Fruit fly (Drosophila melanogaster) whole organism, embryonic: ENCODE measurements around the gene CG31548.

Experiments
- Aef1 ChIP-seq: fragments of 200-800 bp; sonication (Bioruptor generic); IDR thresholded peaks from 3 replicates; pipeline ENCODE4 v1.3.6; 2022; ENCODE audit warnings: missing biosample characterization, missing genetic modification characterization
- CG10274 ChIP-seq: fragments of 200-800 bp; sonication (Bioruptor generic); optimal IDR thresholded peaks from 3 replicates; lab custom pipeline; 2017; ENCODE audit warnings: missing biosample characterization, mild to moderate bottlenecking, missing genetic modification characterization
- CG10366 ChIP-seq: fragments of 200-800 bp; sonication (Bioruptor generic); IDR thresholded peaks from 2 replicates; pipeline ENCODE4 v1.3.6; 2022; ENCODE audit warnings: missing biosample characterization, missing genetic modification characterization
- CG10565 ChIP-seq: fragments of 200-800 bp; sonication (Bioruptor generic); optimal IDR thresholded peaks from 3 replicates; lab custom pipeline; 2016; ENCODE audit warnings: missing biosample characterization, mild to moderate bottlenecking, missing genetic modification characterization
- CG11247 ChIP-seq: fragments of 200-800 bp; sonication (Bioruptor generic); IDR thresholded peaks from 2 replicates; pipeline ENCODE4 v1.3.6; 2022; ENCODE audit warnings: missing biosample characterization, missing genetic modification characterization
- CG11398 ChIP-seq: fragments of 200-800 bp; sonication (Bioruptor generic); optimal IDR thresholded peaks from 2 replicates; lab custom pipeline; 2016; ENCODE audit warnings: missing biosample characterization, missing genetic modification characterization
- CG14860 ChIP-seq: fragments of 200-800 bp; sonication (Bioruptor generic); IDR thresholded peaks from 3 replicates; pipeline ENCODE4 v1.3.6; 2022; ENCODE audit warnings: missing biosample characterization, missing genetic modification characterization; ENCODE audit not compliant: partially characterized antibody
- CG17829 ChIP-seq: fragments of 200-800 bp; optimal IDR thresholded peaks from 2 replicates; lab custom pipeline; 2019; ENCODE audit warnings: missing biosample characterization, mild to moderate bottlenecking, missing genetic modification characterization, moderate library complexity
- CG17912 ChIP-seq: fragments of 200-800 bp; sonication (Bioruptor generic); optimal IDR thresholded peaks from 2 replicates; lab custom pipeline; 2018; ENCODE audit warnings: missing biosample characterization, mild to moderate bottlenecking, missing genetic modification characterization
- CG30403 ChIP-seq: fragments of 200-800 bp; sonication (Bioruptor generic); optimal IDR thresholded peaks from 3 replicates; lab custom pipeline; 2016; ENCODE audit warnings: missing biosample characterization, missing genetic modification characterization
- CG31365 ChIP-seq: fragments of 200-800 bp; sonication (Bioruptor generic); optimal IDR thresholded peaks from 2 replicates; lab custom pipeline; 2018; ENCODE audit warnings: missing biosample characterization, mild to moderate bottlenecking, missing genetic modification characterization
- CG3281 ChIP-seq: fragments of 200-800 bp; sonication (Bioruptor generic); optimal IDR thresholded peaks from 3 replicates; lab custom pipeline; 2017; ENCODE audit warnings: missing biosample characterization, mild to moderate bottlenecking, missing genetic modification characterization
- CG33557 ChIP-seq: fragments of 200-800 bp; sonication (Bioruptor generic); optimal IDR thresholded peaks from 2 replicates; lab custom pipeline; 2019; ENCODE audit warnings: missing biosample characterization, mild to moderate bottlenecking, missing genetic modification characterization, moderate library complexity
- CG4282 ChIP-seq: fragments of 200-800 bp; sonication (Bioruptor generic); optimal IDR thresholded peaks from 2 replicates; lab custom pipeline; 2016; ENCODE audit warnings: missing biosample characterization, missing genetic modification characterization
- CG4328 ChIP-seq: fragments of 200-800 bp; sonication (Bioruptor generic); optimal IDR thresholded peaks from 3 replicates; lab custom pipeline; 2017; ENCODE audit warnings: missing biosample characterization, missing genetic modification reagents, missing genetic modification characterization
- CG4404 ChIP-seq: fragments of 200-800 bp; sonication (Bioruptor generic); IDR thresholded peaks from 2 replicates; pipeline ENCODE4 v1.3.6; 2022; ENCODE audit warnings: missing biosample characterization, missing genetic modification characterization
- CG6765 ChIP-seq: fragments of 200-800 bp; sonication (Bioruptor generic); optimal IDR thresholded peaks from 3 replicates; lab custom pipeline; 2017; ENCODE audit warnings: missing biosample characterization, mild to moderate bottlenecking, missing genetic modification characterization
- CG7271 ChIP-seq: fragments of 200-800 bp; sonication (Bioruptor generic); optimal IDR thresholded peaks from 2 replicates; lab custom pipeline; 2018; ENCODE audit warnings: missing biosample characterization, mild to moderate bottlenecking, missing genetic modification characterization, moderate library complexity
- CG7357 ChIP-seq: fragments of 200-800 bp; sonication (Bioruptor generic); IDR thresholded peaks from 3 replicates; pipeline ENCODE4 v1.3.6; 2022; ENCODE audit warnings: missing biosample characterization, missing genetic modification characterization
- CG8290 ChIP-seq, 3 experiments: fragments of 200-800 bp; sonication (Bioruptor generic); optimal IDR thresholded peaks; 2 replicates each; lab custom pipeline; 2016 to 2019; ENCODE audit warnings: missing biosample characterization in 3 of 3, missing genetic modification characterization in 3 of 3, mild to moderate bottlenecking in 2 of 3, moderate library complexity in 1 of 3
- CG8944 ChIP-seq: fragments of 200-800 bp; sonication (Bioruptor generic); optimal IDR thresholded peaks from 3 replicates; lab custom pipeline; 2016; ENCODE audit warnings: missing biosample characterization, missing genetic modification characterization
- CG9437 ChIP-seq: fragments of 200-800 bp; sonication (Bioruptor generic); optimal IDR thresholded peaks from 2 replicates; lab custom pipeline; 2018; ENCODE audit warnings: missing biosample characterization, mild to moderate bottlenecking, missing genetic modification characterization
- CoRest ChIP-seq: fragments of 200-800 bp; sonication (Bioruptor generic); optimal IDR thresholded peaks from 3 replicates; lab custom pipeline; 2018; ENCODE audit warnings: missing biosample characterization, mild to moderate bottlenecking, missing genetic modification characterization, moderate library complexity
- Dbx ChIP-seq: fragments of 200-800 bp; sonication (Bioruptor generic); IDR thresholded peaks from 3 replicates; pipeline ENCODE4 v1.3.6; 2022; ENCODE audit warnings: missing biosample characterization, missing genetic modification characterization
- Meics ChIP-seq: fragments of 200-800 bp; sonication (Bioruptor generic); optimal IDR thresholded peaks from 2 replicates; lab custom pipeline; 2017; ENCODE audit warnings: missing biosample characterization, mild to moderate bottlenecking, missing genetic modification characterization
- NK7.1 ChIP-seq: fragments of 200-800 bp; sonication (Bioruptor generic); optimal IDR thresholded peaks from 3 replicates; lab custom pipeline; 2016; ENCODE audit warnings: missing biosample characterization, missing genetic modification characterization
- Nf-YB ChIP-seq: fragments of 200-800 bp; sonication (Bioruptor generic); optimal IDR thresholded peaks from 3 replicates; lab custom pipeline; 2019; ENCODE audit warnings: missing biosample characterization, mild to moderate bottlenecking, missing genetic modification characterization, moderate library complexity
- Optix ChIP-seq: fragments of 200-800 bp; sonication (Bioruptor generic); IDR thresholded peaks from 3 replicates; pipeline ENCODE4 v1.3.6; 2022; ENCODE audit warnings: missing biosample characterization, missing genetic modification characterization
- Six4 ChIP-seq: fragments of 200-800 bp; sonication (Bioruptor generic); optimal IDR thresholded peaks from 2 replicates; lab custom pipeline; 2016; ENCODE audit warnings: missing biosample characterization, missing genetic modification characterization
- Trl ChIP-seq, 3 experiments: fragments of >200 bp in 2 of 3; fragments of 200-800 bp in 1 of 3; sonication (Bioruptor generic) in 1 of 3; optimal IDR thresholded peaks; 2 replicates in 1 of 3; 3 replicates in 2 of 3; lab custom pipeline; 2016 to 2017; ENCODE audit warnings: missing biosample characterization in 1 of 3, missing genetic modification characterization in 1 of 3
- Vsx1 ChIP-seq: fragments of 200-800 bp; sonication (Bioruptor generic); optimal IDR thresholded peaks from 2 replicates; lab custom pipeline; 2017; ENCODE audit warnings: missing biosample characterization, mild to moderate bottlenecking, missing genetic modification characterization, missing genetic modification reagents
- dmrt99B ChIP-seq: fragments of 200-800 bp; sonication (Bioruptor generic); optimal IDR thresholded peaks from 2 replicates; lab custom pipeline; 2018; ENCODE audit warnings: missing biosample characterization, mild to moderate bottlenecking, missing genetic modification characterization, moderate library complexity
- fd102C ChIP-seq: fragments of 200-800 bp; sonication (Bioruptor generic); optimal IDR thresholded peaks from 2 replicates; lab custom pipeline; 2018; ENCODE audit warnings: missing biosample characterization, mild to moderate bottlenecking, missing genetic modification characterization, moderate library complexity
- fu2 ChIP-seq: fragments of 200-800 bp; sonication (Bioruptor generic); optimal IDR thresholded peaks from 2 replicates; lab custom pipeline; 2016; ENCODE audit warnings: missing biosample characterization, missing genetic modification characterization
- gem ChIP-seq: fragments of 200-800 bp; sonication (Bioruptor generic); optimal IDR thresholded peaks from 2 replicates; lab custom pipeline; 2019; ENCODE audit warnings: missing biosample characterization, mild to moderate bottlenecking, missing genetic modification characterization, moderate library complexity
- hkb ChIP-seq, 2 experiments: fragments of 200-800 bp in 1 of 2; fragments of >200 bp in 1 of 2; sonication (Bioruptor generic) in 1 of 2; IDR thresholded peaks in 1 of 2; optimal IDR thresholded peaks in 1 of 2; 2 replicates each; pipeline versions ENCODE4 v1.3.6 to Lab custom; 2017 to 2022; ENCODE audit warnings: missing biosample characterization in 1 of 2, missing genetic modification characterization in 1 of 2
- jumu ChIP-seq: fragments of 200-800 bp; sonication (Bioruptor generic); optimal IDR thresholded peaks from 3 replicates; lab custom pipeline; 2016; ENCODE audit warnings: missing biosample characterization, missing genetic modification characterization
- klu ChIP-seq: fragments of 200-800 bp; sonication (Bioruptor generic); IDR thresholded peaks from 2 replicates; pipeline ENCODE4 v1.3.6; 2022; ENCODE audit warnings: missing biosample characterization, missing genetic modification characterization
- nau ChIP-seq: fragments of 200-800 bp; sonication (Bioruptor generic); optimal IDR thresholded peaks from 3 replicates; lab custom pipeline; 2017; ENCODE audit warnings: missing biosample characterization, mild to moderate bottlenecking, missing genetic modification characterization, missing genetic modification reagents
- pan ChIP-seq, 4 experiments: fragments of >200 bp in 3 of 4; fragments of 200-800 bp in 1 of 4; sonication (Bioruptor generic) in 1 of 4; optimal IDR thresholded peaks in 3 of 4; IDR thresholded peaks in 1 of 4; 2 replicates each; pipeline versions ENCODE4 v1.3.6 to Lab custom; 2017 to 2022; ENCODE audit warnings: missing biosample characterization in 2 of 4, missing genetic modification characterization in 2 of 4, mixed read lengths in 1 of 4
- peb ChIP-seq: fragments of 200-800 bp; sonication (Bioruptor generic); IDR thresholded peaks from 2 replicates; pipeline ENCODE4 v1.3.6; 2022; ENCODE audit warnings: missing biosample characterization, missing genetic modification characterization
- shn ChIP-seq: fragments of 200-800 bp; sonication (Bioruptor generic); optimal IDR thresholded peaks from 3 replicates; lab custom pipeline; 2016; ENCODE audit warnings: missing biosample characterization, missing genetic modification characterization
- sima ChIP-seq: fragments of 200-800 bp; sonication (Bioruptor generic); optimal IDR thresholded peaks from 2 replicates; lab custom pipeline; 2016; ENCODE audit warnings: missing biosample characterization, missing genetic modification characterization
- slbo ChIP-seq: fragments of 200-800 bp; sonication (Bioruptor generic); IDR thresholded peaks from 2 replicates; pipeline ENCODE4 v1.3.6; 2022; ENCODE audit warnings: missing biosample characterization, missing genetic modification characterization
- ssp ChIP-seq: fragments of 200-800 bp; sonication (Bioruptor generic); IDR thresholded peaks from 2 replicates; pipeline ENCODE4 v1.3.6; 2022; ENCODE audit warnings: missing biosample characterization, missing genetic modification characterization
- stwl ChIP-seq: fragments of 200-800 bp; sonication (Bioruptor generic); optimal IDR thresholded peaks from 3 replicates; lab custom pipeline; 2018; ENCODE audit warnings: missing biosample characterization, mild to moderate bottlenecking, missing genetic modification characterization, moderate library complexity
- sug ChIP-seq: fragments of 200-800 bp; optimal IDR thresholded peaks from 2 replicates; lab custom pipeline; 2019; ENCODE audit warnings: missing biosample characterization, mild to moderate bottlenecking, missing genetic modification characterization, moderate library complexity
- twi ChIP-seq: fragments of 200-800 bp; optimal IDR thresholded peaks from 2 replicates; lab custom pipeline; 2019; ENCODE audit warnings: missing biosample characterization, mild to moderate bottlenecking, missing genetic modification characterization, moderate library complexity

Gene CG31548

DNA sequence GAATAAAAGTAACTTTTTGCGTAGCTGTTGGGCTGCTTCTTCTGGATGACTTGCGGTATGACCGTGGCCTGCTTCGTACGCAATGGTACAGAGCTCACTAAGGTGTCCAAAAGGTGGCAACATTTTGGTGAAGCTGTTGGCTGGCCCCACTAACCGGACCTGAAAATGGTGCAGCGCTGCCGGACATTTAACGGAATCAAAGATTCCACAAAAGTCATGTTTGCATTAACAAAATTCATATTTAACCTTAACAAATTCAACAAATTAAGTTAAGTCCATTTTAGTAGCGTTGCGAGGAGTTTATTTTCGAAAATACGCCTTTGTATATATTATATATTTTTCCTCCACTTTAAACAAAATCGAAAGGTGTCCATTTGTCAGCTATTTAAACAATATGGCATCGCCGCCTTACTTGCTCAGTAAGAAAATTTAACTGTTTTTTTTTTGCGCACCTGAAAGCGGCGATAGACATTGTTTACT is 35.6 kb downstream of the CG31548 start, which contains the start of the genes kra and SecS (continued):
- peak; percentile 10 for TF ChIP-seq CG7271
- peak; percentile 37 for TF ChIP-seq sug
- peak; percentile 63 for TF ChIP-seq CG4328 (GFP tag; lab: Kevin White, UChicago)
- TF ChIP-seq NK7.1 (GFP tag; lab: Kevin White, UChicago): no peak
- TF ChIP-seq Six4 (GFP tag; lab: Kevin White, UChicago): peak; percentile 30
- no peak for TF ChIP-seq CG10565 (GFP tag; lab: Kevin White, UChicago)
- no peak for TF ChIP-seq CG4404 (GFP tag; lab: Robert Waterston, UW)
- no peak for TF ChIP-seq Optix
- peak; percentile 84 for TF ChIP-seq hkb (optimal IDR thresholded peaks at IDR 0.05; lab: Kevin White, UChicago)
- no peak for TF ChIP-seq hkb (GFP tag; IDR thresholded peaks at IDR 0.05; lab: Robert Waterston, UW)
- peak; percentile 41 for TF ChIP-seq CG6765
- TF ChIP-seq ssp (GFP tag; lab: Robert Waterston, UW): no peak
- no peak for TF ChIP-seq Nf-YB (GFP tag; lab: Kevin White, UChicago)
- TF ChIP-seq Meics (GFP tag; lab: Kevin White, UChicago): peak; percentile 53
- TF ChIP-seq CG17912: no peak
- no peak for TF ChIP-seq Dbx
- TF ChIP-seq Aef1 (GFP tag; lab: Robert Waterston, UW): no peak
- TF ChIP-seq CG33557 (GFP tag; lab: Kevin White, UChicago): peak; percentile 42
- TF ChIP-seq CG14860 (GFP tag; lab: Robert Waterston, UW): no peak
- TF ChIP-seq sima (GFP tag; lab: Kevin White, UChicago): no peak
- TF ChIP-seq twi (tag; lab: Kevin White, UChicago): peak; percentile 27
- peak; percentile 80 for TF ChIP-seq CG30403 (GFP tag; lab: Kevin White, UChicago)
- no peak for TF ChIP-seq CG10366
- peak; percentile 67 for TF ChIP-seq CG17829 (tag; lab: Kevin White, UChicago)
- no peak for TF ChIP-seq Trl (optimal IDR thresholded peaks at IDR 0.05; lab: Kevin White, UChicago)
- TF ChIP-seq Trl (GFP tag; optimal IDR thresholded peaks at IDR 0.05; lab: Kevin White, UChicago): peak; percentile 52
- peak; percentile 48 for TF ChIP-seq CG8290 (GFP tag; optimal IDR thresholded peaks at IDR 0.05; lab: Kevin White, UChicago)
- TF ChIP-seq CG8290 (tag; optimal IDR thresholded peaks at IDR 0.05; lab: Kevin White, UChicago): peak in 1 of 2 experiments; percentile 78
- TF ChIP-seq CG8944 (GFP tag; lab: Kevin White, UChicago): peak; percentile 32
- no peak for TF ChIP-seq pan (optimal IDR thresholded peaks at IDR 0.05; lab: Kevin White, UChicago)
- TF ChIP-seq pan (GFP tag; optimal IDR thresholded peaks at IDR 0.05 in 1 of 2, IDR thresholded peaks at IDR 0.05 in 1 of 2): no peak
- TF ChIP-seq CG9437: peak; percentile 4
- TF ChIP-seq klu (GFP tag; lab: Robert Waterston, UW): no peak
- peak; percentile 62 for TF ChIP-seq CG3281 (GFP tag; lab: Kevin White, UChicago)
- TF ChIP-seq shn: peak; percentile 49
- no peak for TF ChIP-seq fu2 (GFP tag; lab: Kevin White, UChicago)
- TF ChIP-seq CG4282 (GFP tag; lab: Kevin White, UChicago): no peak
- TF ChIP-seq stwl (tag; lab: Kevin White, UChicago): peak; percentile 86
- TF ChIP-seq jumu (GFP tag; lab: Kevin White, UChicago): peak; percentile 48
- TF ChIP-seq Vsx1 (GFP tag; lab: Kevin White, UChicago): no peak
- no peak for TF ChIP-seq CG11398
- TF ChIP-seq CG31365: no peak
- TF ChIP-seq gem (tag; lab: Kevin White, UChicago): peak; percentile 75
- TF ChIP-seq dmrt99B (tag; lab: Kevin White, UChicago): no peak
- no peak for TF ChIP-seq CG7357 (GFP tag; lab: Robert Waterston, UW)
- TF ChIP-seq peb (GFP tag; lab: Robert Waterston, UW): no peak
- no peak for TF ChIP-seq CG11247 (GFP tag; lab: Robert Waterston, UW)
- no peak for TF ChIP-seq nau
- peak; percentile 79 for TF ChIP-seq CoRest (tag; lab: Kevin White, UChicago)
- TF ChIP-seq CG10274 (GFP tag; lab: Kevin White, UChicago): no peak
- TF ChIP-seq slbo (GFP tag; lab: Robert Waterston, UW): no peak
- TF ChIP-seq fd102C (GFP tag; lab: Kevin White, UChicago): no peak
